Fruit fly (Drosophila melanogaster): ENCODE measurements around the gene nAChRalpha7.

dm6 chrX:19326730-19327129, 21.5 kb downstream of the nAChRalpha7 start:
- no peak for TF ChIP-seq acj6 (GFP tag; optimal IDR thresholded peaks at IDR 0.05)
- TF ChIP-seq CG3919 (GFP tag; optimal IDR thresholded peaks at IDR 0.05), result no peak
- no peak for TF ChIP-seq CG11762 (GFP tag; optimal IDR thresholded peaks at IDR 0.05; ENCODE audit: insufficient read depth)
- TF ChIP-seq CG6808 (GFP tag; optimal IDR thresholded peaks at IDR 0.05), result no peak
- TF ChIP-seq Hr39 (GFP tag; optimal IDR thresholded peaks at IDR 0.05), result no peak
- TF ChIP-seq CG6163 (GFP tag; IDR thresholded peaks at IDR 0.05), result no peak
